Worm (Caenorhabditis elegans) whole organism, L1 larva: ENCODE measurements around the gene T16G12.3.

Source experiments
- C04F5.9 ChIP-seq: sonication (generic microtip); optimal IDR thresholded peaks from 2 replicates; lab custom pipeline; 2016; ENCODE audit warnings: missing genetic modification characterization, missing compliant biosample characterization
- C16A3.4 ChIP-seq: fragments of 150-350 bp; optimal IDR thresholded peaks from 2 replicates; lab custom pipeline; 2014; ENCODE audit warnings: missing biosample characterization, missing genetic modification characterization
- F16B12.6 ChIP-seq: fragments of 150-350 bp; optimal IDR thresholded peaks from 2 replicates; lab custom pipeline; 2014; ENCODE audit warnings: missing biosample characterization, missing genetic modification characterization
- Y116A8C.19 ChIP-seq: sonication (generic microtip); optimal IDR thresholded peaks from 2 replicates; lab custom pipeline; 2016; ENCODE audit warnings: missing compliant biosample characterization, missing genetic modification characterization, borderline replicate concordance
- aha-1 ChIP-seq: fragments of 150-350 bp; optimal IDR thresholded peaks from 2 replicates; lab custom pipeline; 2014; ENCODE audit warnings: missing biosample characterization, missing genetic modification characterization
- aly-2 ChIP-seq: fragments of 150-350 bp; optimal IDR thresholded peaks from 2 replicates; lab custom pipeline; 2014; ENCODE audit warnings: missing biosample characterization, missing genetic modification characterization
- ceh-63 ChIP-seq: fragments of 200-800 bp; sonication (Bioruptor generic); optimal IDR thresholded peaks from 2 replicates; lab custom pipeline; 2018; ENCODE audit warnings: mild to moderate bottlenecking, missing genetic modification characterization, missing compliant biosample characterization
- ceh-8 ChIP-seq: fragments of 200-800 bp; sonication (Bioruptor generic); optimal IDR thresholded peaks from 2 replicates; lab custom pipeline; 2018; ENCODE audit warnings: mild to moderate bottlenecking, missing genetic modification characterization, moderate library complexity, missing compliant biosample characterization
- ceh-82 ChIP-seq, 3 experiments: fragments of 150-350 bp in 1 of 3; sonication (generic microtip) in 2 of 3; optimal IDR thresholded peaks; 2 replicates each; lab custom pipeline; 2014 to 2017; ENCODE audit warnings: missing biosample characterization in 3 of 3, missing genetic modification characterization in 3 of 3
- ceh-90 ChIP-seq: sonication (generic microtip); optimal IDR thresholded peaks from 2 replicates; lab custom pipeline; 2016; ENCODE audit warnings: missing genetic modification characterization, missing compliant biosample characterization
- efl-3 ChIP-seq: fragments of 200-800 bp; sonication (Bioruptor generic); optimal IDR thresholded peaks from 2 replicates; lab custom pipeline; 2018; ENCODE audit warnings: mild to moderate bottlenecking, missing genetic modification characterization, missing compliant biosample characterization
- egl-27 ChIP-seq, 2 experiments: fragments of 150-350 bp in 1 of 2; sonication (generic microtip); optimal IDR thresholded peaks; 3 replicates each; lab custom pipeline; 2017 to 2018; ENCODE audit warnings: missing biosample characterization in 2 of 2, missing genetic modification characterization in 2 of 2, missing genetic modification reagents in 2 of 2
- elt-3 ChIP-seq, 6 experiments: fragments of 150-350 bp in 1 of 6; sonication (generic microtip); optimal IDR thresholded peaks; 2 replicates each; lab custom pipeline; 2017 to 2018; ENCODE audit warnings: missing biosample characterization in 6 of 6, missing genetic modification characterization in 6 of 6, inconsistent platforms in 1 of 6
- fkh-10 ChIP-seq: sonication (generic microtip); optimal IDR thresholded peaks from 2 replicates; lab custom pipeline; 2017; ENCODE audit warnings: missing biosample characterization, missing genetic modification reagents, missing genetic modification characterization
- fkh-4 ChIP-seq: sonication (generic microtip); optimal IDR thresholded peaks from 2 replicates; lab custom pipeline; 2016; ENCODE audit warnings: missing compliant biosample characterization, missing genetic modification characterization, borderline replicate concordance
- fkh-8 ChIP-seq: sonication (generic microtip); optimal IDR thresholded peaks from 2 replicates; lab custom pipeline; 2016; ENCODE audit warnings: mild to moderate bottlenecking, missing genetic modification characterization, missing compliant biosample characterization
- hlh-17 ChIP-seq: fragments of 200-800 bp; sonication (Bioruptor generic); optimal IDR thresholded peaks from 2 replicates; lab custom pipeline; 2018; ENCODE audit warnings: missing genetic modification characterization, mild to moderate bottlenecking, missing compliant biosample characterization, moderate library complexity, borderline replicate concordance
- hlh-4 ChIP-seq: sonication (generic microtip); optimal IDR thresholded peaks from 2 replicates; lab custom pipeline; 2016; ENCODE audit warnings: mild to moderate bottlenecking, missing genetic modification characterization, missing compliant biosample characterization
- hpl-2 ChIP-seq: fragments of 150-350 bp; optimal IDR thresholded peaks from 2 replicates; lab custom pipeline; 2014; ENCODE audit warnings: missing biosample characterization, missing genetic modification reagents, missing genetic modification characterization
- jun-1 ChIP-seq: fragments of 150-350 bp; optimal IDR thresholded peaks from 2 replicates; lab custom pipeline; 2014; ENCODE audit warnings: missing biosample characterization, missing genetic modification reagents, missing genetic modification characterization
- lin-13 ChIP-seq: fragments of 150-350 bp; optimal IDR thresholded peaks from 2 replicates; lab custom pipeline; 2014; ENCODE audit warnings: missing biosample characterization, missing genetic modification reagents, missing genetic modification characterization
- lin-14 ChIP-seq: fragments of 200-800 bp; sonication (Bioruptor generic); optimal IDR thresholded peaks from 2 replicates; lab custom pipeline; 2018; ENCODE audit warnings: mild to moderate bottlenecking, missing genetic modification characterization, moderate library complexity, missing compliant biosample characterization
- lin-15B ChIP-seq: fragments of 150-350 bp; sonication (generic microtip); optimal IDR thresholded peaks from 3 replicates; lab custom pipeline; 2014; ENCODE audit warnings: missing biosample characterization, missing genetic modification characterization
- lir-3 ChIP-seq: sonication (generic microtip); optimal IDR thresholded peaks from 2 replicates; lab custom pipeline; 2016; ENCODE audit warnings: mild to moderate bottlenecking, missing genetic modification characterization, moderate library complexity, missing compliant biosample characterization; ENCODE audit not compliant: poor library complexity
- lsy-2 ChIP-seq, 2 experiments: fragments of 150-350 bp; optimal IDR thresholded peaks; 2 replicates each; lab custom pipeline; 2014; ENCODE audit warnings: missing biosample characterization in 2 of 2, missing genetic modification characterization in 2 of 2
- mep-1 ChIP-seq: fragments of 150-350 bp; optimal IDR thresholded peaks from 2 replicates; lab custom pipeline; 2014; ENCODE audit warnings: missing biosample characterization, missing genetic modification characterization
- nhr-19 ChIP-seq: fragments of 200-800 bp; sonication (Bioruptor generic); conservative IDR thresholded peaks from 2 replicates; pipeline ENCODE4 v1.3.6; 2022; ENCODE audit warnings: missing genetic modification characterization, missing compliant biosample characterization
- nhr-20 ChIP-seq: sonication (generic microtip); optimal IDR thresholded peaks from 2 replicates; lab custom pipeline; 2016; ENCODE audit warnings: mild to moderate bottlenecking, missing genetic modification characterization, missing compliant biosample characterization
- nhr-237 ChIP-seq: fragments of 150-350 bp; optimal IDR thresholded peaks from 2 replicates; lab custom pipeline; 2014; ENCODE audit warnings: missing biosample characterization, missing genetic modification characterization
- nhr-47 ChIP-seq: sonication (generic microtip); optimal IDR thresholded peaks from 2 replicates; lab custom pipeline; 2016; ENCODE audit warnings: mild to moderate bottlenecking, missing genetic modification characterization, moderate library complexity, missing compliant biosample characterization
- nhr-71 ChIP-seq: sonication (generic microtip); optimal IDR thresholded peaks from 2 replicates; lab custom pipeline; 2016; ENCODE audit warnings: mild to moderate bottlenecking, missing genetic modification characterization, moderate library complexity, missing compliant biosample characterization
- nhr-76 ChIP-seq: sonication (generic microtip); optimal IDR thresholded peaks from 2 replicates; lab custom pipeline; 2017; ENCODE audit warnings: missing biosample characterization, missing genetic modification characterization
- nhr-77 ChIP-seq: fragments of 150-350 bp; optimal IDR thresholded peaks from 2 replicates; lab custom pipeline; 2014; ENCODE audit warnings: missing biosample characterization, missing genetic modification characterization
- nhr-84 ChIP-seq: sonication (generic microtip); optimal IDR thresholded peaks from 2 replicates; lab custom pipeline; 2017; ENCODE audit warnings: missing biosample characterization, missing genetic modification characterization
- pag-3 ChIP-seq: sonication (generic microtip); optimal IDR thresholded peaks from 2 replicates; lab custom pipeline; 2017; ENCODE audit warnings: missing genetic modification characterization, mild to moderate bottlenecking, missing compliant biosample characterization, antibody characterized with exemption, borderline replicate concordance; ENCODE audit not compliant: insufficient read depth
- pqm-1 ChIP-seq: sonication (generic microtip); optimal IDR thresholded peaks from 3 replicates; lab custom pipeline; 2017; ENCODE audit warnings: missing biosample characterization, missing genetic modification characterization
- skn-1 ChIP-seq: fragments of 150-350 bp; optimal IDR thresholded peaks from 2 replicates; lab custom pipeline; 2014; ENCODE audit warnings: missing biosample characterization, missing genetic modification characterization
- sptf-1 ChIP-seq: fragments of 150-350 bp; optimal IDR thresholded peaks from 2 replicates; lab custom pipeline; 2014; ENCODE audit warnings: missing biosample characterization, missing genetic modification characterization
- tbx-2 ChIP-seq: sonication (generic microtip); optimal IDR thresholded peaks from 2 replicates; lab custom pipeline; 2016; ENCODE audit warnings: missing genetic modification characterization, missing compliant biosample characterization
- unc-62 ChIP-seq: fragments of 150-350 bp; optimal IDR thresholded peaks from 2 replicates; lab custom pipeline; 2014; ENCODE audit warnings: missing biosample characterization, missing genetic modification reagents, missing genetic modification characterization
- unc-86 ChIP-seq: sonication (generic microtip); optimal IDR thresholded peaks from 2 replicates; lab custom pipeline; 2016; ENCODE audit warnings: missing genetic modification characterization, missing compliant biosample characterization
- vab-15 ChIP-seq: sonication (generic microtip); optimal IDR thresholded peaks from 2 replicates; lab custom pipeline; 2017; ENCODE audit warnings: missing genotype, mild to moderate bottlenecking, missing genetic modification characterization, missing compliant biosample characterization
- xbp-1 ChIP-seq: sonication (generic microtip); optimal IDR thresholded peaks from 2 replicates; lab custom pipeline; 2016; ENCODE audit warnings: missing genetic modification characterization, missing compliant biosample characterization
- zip-4 ChIP-seq: fragments of 200-800 bp; sonication (Bioruptor generic); optimal IDR thresholded peaks from 2 replicates; lab custom pipeline; 2018; ENCODE audit warnings: mild to moderate bottlenecking, missing genetic modification characterization, moderate library complexity, missing compliant biosample characterization
- ztf-4 ChIP-seq: fragments of 150-350 bp; optimal IDR thresholded peaks from 2 replicates; lab custom pipeline; 2014; ENCODE audit warnings: missing biosample characterization, missing genetic modification characterization

T16G12.3 gene

ce11 chrIII:10064140-10064539 is 13.7 kb downstream of the T16G12.3 start, which contains the start of gene ekl-6 (continued):
- TF ChIP-seq lin-15B (no peak), hlh-17 (GFP tag; lab: Kevin White, UChicago) (no peak), skn-1 (tag; lab: Kevin White, UChicago) (peak; percentile 13), hlh-4 (tag; lab: Kevin White, UChicago) (no peak), nhr-77 (tag; lab: Kevin White, UChicago) (peak; percentile 21), fkh-4 (peak; percentile 87), nhr-19 (GFP tag; lab: Robert Waterston, UW) (no peak; the same call in 1 of the 2 replicates), fkh-8 (tag; lab: Kevin White, UChicago) (peak; percentile 40), elt-3 (tag; optimal IDR thresholded peaks at IDR 0.05; lab: Kevin White, UChicago) (no peak), tbx-2 (peak; percentile 80), aly-2 (no peak), jun-1 (tag; lab: Kevin White, UChicago) (no peak), nhr-76 (tag; lab: Kevin White, UChicago) (no peak), C04F5.9 (tag; lab: Kevin White, UChicago) (peak; percentile 81), ceh-90 (peak; percentile 90), unc-86 (peak; percentile 60), zip-4 (no peak), lin-14 (GFP tag; lab: Kevin White, UChicago) (no peak), vab-15 (tag; lab: Kevin White, UChicago) (no peak), nhr-47 (tag; lab: Kevin White, UChicago) (peak; percentile 80), aha-1 (tag; lab: Kevin White, UChicago) (no peak), lsy-2 (tag; optimal IDR thresholded peaks at IDR 0.05; lab: Kevin White, UChicago) (peak in 1 of 2 experiments; percentile 71), nhr-20 (tag; lab: Kevin White, UChicago) (peak; percentile 75), ceh-8 (GFP tag; lab: Kevin White, UChicago) (peak; percentile 30), egl-27 (tag; optimal IDR thresholded peaks at IDR 0.05; lab: Kevin White, UChicago) (no peak), Y116A8C.19 (tag; lab: Kevin White, UChicago) (peak; percentile 48), hpl-2 (no peak), ztf-4 (tag; lab: Kevin White, UChicago) (no peak), C16A3.4 (tag; lab: Kevin White, UChicago) (peak; percentile 1), unc-62 (GFP tag; lab: Kevin White, UChicago) (no peak), ceh-82 (tag; optimal IDR thresholded peaks at IDR 0.05; lab: Kevin White, UChicago) (peak in 2 of 3 experiments; percentile 26 to 39), nhr-71 (no peak), efl-3 (GFP tag; lab: Kevin White, UChicago) (no peak), lir-3 (peak; percentile 92), nhr-237 (tag; lab: Kevin White, UChicago) (no peak), xbp-1 (peak; percentile 76), mep-1 (peak; percentile 47), ceh-63 (GFP tag; lab: Kevin White, UChicago) (no peak), lin-13 (peak; percentile 25), fkh-10 (no peak), pag-3 (tag; lab: Kevin White, UChicago) (no peak)

- no peak for TF ChIP-seq sptf-1 (tag; lab: Kevin White, UChicago)
- TF ChIP-seq F16B12.6 = no peak
- TF ChIP-seq nhr-84 = no peak
- TF ChIP-seq fkh-10 = no peak
- no peak for TF ChIP-seq skn-1 (tag; lab: Kevin White, UChicago)
- no peak for TF ChIP-seq pqm-1
- TF ChIP-seq mep-1 = no peak
Measured at ce11 chrIII:10069278-10069677, 18.9 kb downstream of the T16G12.3 start, which contains the start of gene T16G12.6. Gene T16G12.6 (plus strand): TSS chrIII:10069578.
